Worm (Caenorhabditis elegans) whole organism, L1 larva: ENCODE measurements around the gene C05B5.12.
A peak's percentile ranks its signal among the peaks of the same experiment; 100 is the strongest.

Experiments
- C16A3.4 ChIP-seq: fragments of 150-350 bp; optimal IDR thresholded peaks from 2 replicates; lab custom pipeline; 2014; ENCODE audit warnings: missing biosample characterization, missing genetic modification characterization
- C34B4.2 ChIP-seq: sonication (generic microtip); optimal IDR thresholded peaks from 2 replicates; lab custom pipeline; 2017; ENCODE audit warnings: mild to moderate bottlenecking, missing genetic modification characterization, missing compliant biosample characterization
- Y116A8C.19 ChIP-seq: sonication (generic microtip); optimal IDR thresholded peaks from 2 replicates; lab custom pipeline; 2016; ENCODE audit warnings: missing compliant biosample characterization, missing genetic modification characterization, borderline replicate concordance
- aha-1 ChIP-seq: fragments of 150-350 bp; optimal IDR thresholded peaks from 2 replicates; lab custom pipeline; 2014; ENCODE audit warnings: missing biosample characterization, missing genetic modification characterization
- ceh-63 ChIP-seq: fragments of 200-800 bp; sonication (Bioruptor generic); optimal IDR thresholded peaks from 2 replicates; lab custom pipeline; 2018; ENCODE audit warnings: mild to moderate bottlenecking, missing genetic modification characterization, missing compliant biosample characterization
- ceh-8 ChIP-seq: fragments of 200-800 bp; sonication (Bioruptor generic); optimal IDR thresholded peaks from 2 replicates; lab custom pipeline; 2018; ENCODE audit warnings: mild to moderate bottlenecking, missing genetic modification characterization, moderate library complexity, missing compliant biosample characterization
- ceh-82 ChIP-seq, 3 experiments: fragments of 150-350 bp in 1 of 3; sonication (generic microtip) in 2 of 3; optimal IDR thresholded peaks; 2 replicates each; lab custom pipeline; 2014 to 2017; ENCODE audit warnings: missing biosample characterization in 3 of 3, missing genetic modification characterization in 3 of 3
- ceh-90 ChIP-seq: sonication (generic microtip); optimal IDR thresholded peaks from 2 replicates; lab custom pipeline; 2016; ENCODE audit warnings: missing genetic modification characterization, missing compliant biosample characterization
- ces-1 ChIP-seq: fragments of 150-350 bp; optimal IDR thresholded peaks from 2 replicates; lab custom pipeline; 2014; ENCODE audit warnings: missing biosample characterization, missing genetic modification reagents, missing genetic modification characterization
- dpl-1 ChIP-seq, 3 experiments: fragments of 150-350 bp in 2 of 3; sonication (generic microtip) in 1 of 3; optimal IDR thresholded peaks; 2 replicates each; lab custom pipeline; 2014 to 2017; ENCODE audit warnings: missing biosample characterization in 3 of 3, missing genetic modification characterization in 3 of 3, missing genetic modification reagents in 3 of 3
- dsc-1 ChIP-seq: sonication (generic microtip); optimal IDR thresholded peaks from 2 replicates; lab custom pipeline; 2016; ENCODE audit warnings: mild to moderate bottlenecking, missing genetic modification characterization, missing compliant biosample characterization
- efl-3 ChIP-seq: fragments of 200-800 bp; sonication (Bioruptor generic); optimal IDR thresholded peaks from 2 replicates; lab custom pipeline; 2018; ENCODE audit warnings: mild to moderate bottlenecking, missing genetic modification characterization, missing compliant biosample characterization
- egl-13 ChIP-seq: sonication (generic microtip); optimal IDR thresholded peaks from 2 replicates; lab custom pipeline; 2016; ENCODE audit warnings: missing genotype, missing genetic modification reagents, missing genetic modification characterization, missing compliant biosample characterization
- elt-2 ChIP-seq: sonication (generic microtip); optimal IDR thresholded peaks from 2 replicates; lab custom pipeline; 2016; ENCODE audit warnings: missing genetic modification characterization, mild to moderate bottlenecking, inconsistent platforms, missing compliant biosample characterization, missing genetic modification reagents
- fkh-10 ChIP-seq: sonication (generic microtip); optimal IDR thresholded peaks from 2 replicates; lab custom pipeline; 2017; ENCODE audit warnings: missing biosample characterization, missing genetic modification reagents, missing genetic modification characterization
- fkh-4 ChIP-seq: sonication (generic microtip); optimal IDR thresholded peaks from 2 replicates; lab custom pipeline; 2016; ENCODE audit warnings: missing compliant biosample characterization, missing genetic modification characterization, borderline replicate concordance
- fos-1 ChIP-seq: fragments of 150-350 bp; optimal IDR thresholded peaks from 2 replicates; lab custom pipeline; 2014; ENCODE audit warnings: missing biosample characterization, missing genetic modification characterization
- grh-1 ChIP-seq: fragments of 200-800 bp; sonication (Bioruptor generic); IDR thresholded peaks from 2 replicates; pipeline ENCODE4 v1.3.6; 2022; ENCODE audit warnings: missing genetic modification reagents, missing genetic modification characterization, missing compliant biosample characterization
- hlh-17 ChIP-seq: fragments of 200-800 bp; sonication (Bioruptor generic); optimal IDR thresholded peaks from 2 replicates; lab custom pipeline; 2018; ENCODE audit warnings: missing genetic modification characterization, mild to moderate bottlenecking, missing compliant biosample characterization, moderate library complexity, borderline replicate concordance
- hpl-2 ChIP-seq: fragments of 150-350 bp; optimal IDR thresholded peaks from 2 replicates; lab custom pipeline; 2014; ENCODE audit warnings: missing biosample characterization, missing genetic modification reagents, missing genetic modification characterization
- jun-1 ChIP-seq: fragments of 150-350 bp; optimal IDR thresholded peaks from 2 replicates; lab custom pipeline; 2014; ENCODE audit warnings: missing biosample characterization, missing genetic modification reagents, missing genetic modification characterization
- lin-35 ChIP-seq, 2 experiments: fragments of 150-350 bp; optimal IDR thresholded peaks; 2 replicates each; lab custom pipeline; 2014; ENCODE audit warnings: missing biosample characterization in 2 of 2, missing genetic modification characterization in 2 of 2, missing genetic modification reagents in 2 of 2
- lin-39 ChIP-seq: fragments of 150-350 bp; optimal IDR thresholded peaks from 2 replicates; lab custom pipeline; 2014; ENCODE audit warnings: missing biosample characterization, missing genetic modification reagents, missing genetic modification characterization
- lir-3 ChIP-seq: sonication (generic microtip); optimal IDR thresholded peaks from 2 replicates; lab custom pipeline; 2016; ENCODE audit warnings: mild to moderate bottlenecking, missing genetic modification characterization, moderate library complexity, missing compliant biosample characterization; ENCODE audit not compliant: poor library complexity
- lsy-2 ChIP-seq, 2 experiments: fragments of 150-350 bp; optimal IDR thresholded peaks; 2 replicates each; lab custom pipeline; 2014; ENCODE audit warnings: missing biosample characterization in 2 of 2, missing genetic modification characterization in 2 of 2
- mab-9 ChIP-seq: fragments of 200-800 bp; sonication (Bioruptor generic); IDR thresholded peaks from 2 replicates; pipeline ENCODE4 v1.3.6; 2022; ENCODE audit warnings: missing genetic modification reagents, missing genetic modification characterization, missing compliant biosample characterization
- mef-2 ChIP-seq: fragments of 150-350 bp; optimal IDR thresholded peaks from 2 replicates; lab custom pipeline; 2014; ENCODE audit warnings: missing biosample characterization, missing genetic modification characterization
- nhr-19 ChIP-seq: fragments of 200-800 bp; sonication (Bioruptor generic); conservative IDR thresholded peaks from 2 replicates; pipeline ENCODE4 v1.3.6; 2022; ENCODE audit warnings: missing genetic modification characterization, missing compliant biosample characterization
- nhr-237 ChIP-seq: fragments of 150-350 bp; optimal IDR thresholded peaks from 2 replicates; lab custom pipeline; 2014; ENCODE audit warnings: missing biosample characterization, missing genetic modification characterization
- nhr-47 ChIP-seq: sonication (generic microtip); optimal IDR thresholded peaks from 2 replicates; lab custom pipeline; 2016; ENCODE audit warnings: mild to moderate bottlenecking, missing genetic modification characterization, moderate library complexity, missing compliant biosample characterization
- nhr-71 ChIP-seq: sonication (generic microtip); optimal IDR thresholded peaks from 2 replicates; lab custom pipeline; 2016; ENCODE audit warnings: mild to moderate bottlenecking, missing genetic modification characterization, moderate library complexity, missing compliant biosample characterization
- nhr-77 ChIP-seq: fragments of 150-350 bp; optimal IDR thresholded peaks from 2 replicates; lab custom pipeline; 2014; ENCODE audit warnings: missing biosample characterization, missing genetic modification characterization
- nhr-84 ChIP-seq: sonication (generic microtip); optimal IDR thresholded peaks from 2 replicates; lab custom pipeline; 2017; ENCODE audit warnings: missing biosample characterization, missing genetic modification characterization
- nhr-90 ChIP-seq: sonication (generic microtip); optimal IDR thresholded peaks from 2 replicates; lab custom pipeline; 2016; ENCODE audit warnings: mild to moderate bottlenecking, missing genetic modification characterization, missing compliant biosample characterization; ENCODE audit not compliant: poor library complexity
- pag-3 ChIP-seq: sonication (generic microtip); optimal IDR thresholded peaks from 2 replicates; lab custom pipeline; 2017; ENCODE audit warnings: missing genetic modification characterization, mild to moderate bottlenecking, missing compliant biosample characterization, antibody characterized with exemption, borderline replicate concordance; ENCODE audit not compliant: insufficient read depth
- pax-3 ChIP-seq: fragments of 200-800 bp; sonication (Bioruptor generic); optimal IDR thresholded peaks from 2 replicates; lab custom pipeline; 2018; ENCODE audit warnings: mild to moderate bottlenecking, missing genetic modification characterization, moderate library complexity, missing compliant biosample characterization
- pqm-1 ChIP-seq: sonication (generic microtip); optimal IDR thresholded peaks from 3 replicates; lab custom pipeline; 2017; ENCODE audit warnings: missing biosample characterization, missing genetic modification characterization
- rnt-1 ChIP-seq: sonication (generic microtip); optimal IDR thresholded peaks from 2 replicates; lab custom pipeline; 2016; ENCODE audit warnings: mild to moderate bottlenecking, missing genetic modification characterization, moderate library complexity, missing compliant biosample characterization
- snpc-4 ChIP-seq: fragments of 150-350 bp; optimal IDR thresholded peaks from 2 replicates; lab custom pipeline; 2014; ENCODE audit warnings: missing biosample characterization, missing genetic modification characterization
- snu-23 ChIP-seq: sonication (generic microtip); optimal IDR thresholded peaks from 2 replicates; lab custom pipeline; 2016; ENCODE audit warnings: missing genetic modification characterization, missing compliant biosample characterization
- sox-4 ChIP-seq: sonication (generic microtip); optimal IDR thresholded peaks from 2 replicates; lab custom pipeline; 2016; ENCODE audit warnings: missing genetic modification characterization, missing compliant biosample characterization
- swsn-7 ChIP-seq: sonication (generic microtip); optimal IDR thresholded peaks from 2 replicates; lab custom pipeline; 2016; ENCODE audit warnings: missing genetic modification characterization, missing compliant biosample characterization
- unc-130 ChIP-seq: fragments of 150-350 bp; optimal IDR thresholded peaks from 2 replicates; lab custom pipeline; 2017; ENCODE audit warnings: missing biosample characterization, missing genetic modification characterization, inconsistent platforms
- unc-62 ChIP-seq: fragments of 150-350 bp; optimal IDR thresholded peaks from 2 replicates; lab custom pipeline; 2014; ENCODE audit warnings: missing biosample characterization, missing genetic modification reagents, missing genetic modification characterization
- zag-1 ChIP-seq: fragments of 150-350 bp; optimal IDR thresholded peaks from 2 replicates; lab custom pipeline; 2014; ENCODE audit warnings: missing biosample characterization, missing genetic modification characterization

Gene C05B5.12

ce11 chrIII:10016413-10017051, 29.4 kb downstream of the C05B5.12 start, which contains the start of gene rgs-1 (continued):
- TF ChIP-seq fkh-4 (no peak), pax-3 (tag; lab: Kevin White, UChicago) (no peak), sox-4 (tag; lab: Kevin White, UChicago) (no peak), hpl-2 (no peak), egl-13 (tag; lab: Kevin White, UChicago) (peak; percentile 10), lsy-2 (tag; optimal IDR thresholded peaks at IDR 0.05; lab: Kevin White, UChicago) (peak; percentile 7 to 46), jun-1 (no peak), elt-2 (tag; lab: Kevin White, UChicago) (no peak), nhr-71 (tag; lab: Kevin White, UChicago) (peak; percentile 75), dpl-1 (GFP tag; optimal IDR thresholded peaks at IDR 0.05; lab: Kevin White, UChicago) (peak in 1 of 3 experiments; percentile 13), mef-2 (tag; lab: Kevin White, UChicago) (no peak), nhr-47 (tag; lab: Kevin White, UChicago) (peak; percentile 61), ceh-82 (tag; optimal IDR thresholded peaks at IDR 0.05; lab: Kevin White, UChicago) (peak; percentile 3 to 76 (median 11)), lin-39 (tag; lab: Kevin White, UChicago) (no peak), mab-9 (GFP tag; lab: Robert Waterston, UW) (no peak), Y116A8C.19 (tag; lab: Kevin White, UChicago) (no peak), C16A3.4 (tag; lab: Kevin White, UChicago) (no peak), unc-62 (no peak), zag-1 (tag; lab: Kevin White, UChicago) (no peak), lin-35 (GFP tag; optimal IDR thresholded peaks at IDR 0.05; lab: Kevin White, UChicago) (peak in 1 of 2 experiments; percentile 55), lir-3 (no peak), pqm-1 (tag; lab: Kevin White, UChicago) (no peak), efl-3 (GFP tag; lab: Kevin White, UChicago) (no peak), C34B4.2 (tag; lab: Kevin White, UChicago) (no peak), grh-1 (GFP tag; lab: Robert Waterston, UW) (no peak), aha-1 (no peak), snu-23 (GFP tag; lab: Kevin White, UChicago) (peak; percentile 55), nhr-19 (no peak), rnt-1 (no peak), hlh-17 (GFP tag; lab: Kevin White, UChicago) (no peak), nhr-77 (tag; lab: Kevin White, UChicago) (no peak), ceh-8 (no peak), nhr-237 (tag; lab: Kevin White, UChicago) (no peak), swsn-7 (tag; lab: Kevin White, UChicago) (peak; percentile 43), fkh-10 (GFP tag; lab: Kevin White, UChicago) (peak; percentile 61), unc-130 (no peak), snpc-4 (peak; percentile 34), ceh-90 (tag; lab: Kevin White, UChicago) (no peak), ces-1 (GFP tag; lab: Kevin White, UChicago) (no peak), fos-1 (no peak), pag-3 (tag; lab: Kevin White, UChicago) (no peak), ceh-63 (GFP tag; lab: Kevin White, UChicago) (no peak), nhr-90 (no peak), dsc-1 (peak; percentile 61), nhr-84 (tag; lab: Kevin White, UChicago) (no peak)
